Fruit fly (Drosophila melanogaster) whole organism, embryonic: ENCODE measurements around the gene Hexo1.

Experiments used
- Atf-2 ChIP-seq: fragments of 200-800 bp; sonication (Bioruptor generic); optimal IDR thresholded peaks from 2 replicates; lab custom pipeline; 2016; ENCODE audit warnings: missing biosample characterization, missing genetic modification characterization
- B-H1 ChIP-seq: fragments of 200-800 bp; sonication (Bioruptor generic); IDR thresholded peaks from 3 replicates; pipeline ENCODE4 v1.3.6; 2022; ENCODE audit warnings: missing biosample characterization, missing genetic modification characterization
- Bteb2 ChIP-seq: fragments of 200-800 bp; sonication (Bioruptor generic); optimal IDR thresholded peaks from 2 replicates; lab custom pipeline; 2016; ENCODE audit warnings: missing biosample characterization, missing genetic modification characterization
- CG11085 ChIP-seq: fragments of 200-800 bp; sonication (Bioruptor generic); IDR thresholded peaks from 2 replicates; pipeline ENCODE4 v1.3.6; 2022; ENCODE audit warnings: missing biosample characterization, missing genetic modification characterization
- CG11504 ChIP-seq: fragments of 200-800 bp; sonication (Bioruptor generic); optimal IDR thresholded peaks from 3 replicates; lab custom pipeline; 2019; ENCODE audit warnings: missing biosample characterization, mild to moderate bottlenecking, missing genetic modification characterization, moderate library complexity
- CG12391 ChIP-seq: fragments of 200-800 bp; sonication (Bioruptor generic); optimal IDR thresholded peaks from 3 replicates; lab custom pipeline; 2018; ENCODE audit warnings: missing biosample characterization, mild to moderate bottlenecking, missing genetic modification characterization, moderate library complexity
- CG13775 ChIP-seq: fragments of 200-800 bp; sonication (Bioruptor generic); optimal IDR thresholded peaks from 3 replicates; lab custom pipeline; 2017; ENCODE audit warnings: missing biosample characterization, mild to moderate bottlenecking, missing genetic modification characterization
- CG1529 ChIP-seq: fragments of 200-800 bp; sonication (Bioruptor generic); optimal IDR thresholded peaks from 3 replicates; lab custom pipeline; 2018; ENCODE audit warnings: missing biosample characterization, missing genetic modification characterization
- CG15601 ChIP-seq: fragments of 200-800 bp; sonication (Bioruptor generic); optimal IDR thresholded peaks from 3 replicates; lab custom pipeline; 2019; ENCODE audit warnings: missing biosample characterization, mild to moderate bottlenecking, missing genetic modification characterization, moderate library complexity
- CG1602 ChIP-seq: fragments of 200-800 bp; sonication (Bioruptor generic); optimal IDR thresholded peaks from 3 replicates; lab custom pipeline; 2016; ENCODE audit warnings: missing biosample characterization, missing genetic modification characterization
- CG16779 ChIP-seq: fragments of 200-800 bp; sonication (Bioruptor generic); IDR thresholded peaks from 2 replicates; pipeline ENCODE4 v1.3.6; 2022; ENCODE audit warnings: missing biosample characterization, missing genetic modification characterization
- CG17912 ChIP-seq: fragments of 200-800 bp; sonication (Bioruptor generic); optimal IDR thresholded peaks from 2 replicates; lab custom pipeline; 2018; ENCODE audit warnings: missing biosample characterization, mild to moderate bottlenecking, missing genetic modification characterization
- CG18599 ChIP-seq: fragments of 200-800 bp; sonication (Bioruptor generic); optimal IDR thresholded peaks from 3 replicates; lab custom pipeline; 2017; ENCODE audit warnings: missing biosample characterization, missing genetic modification characterization, mild to moderate bottlenecking, moderate library complexity, missing genetic modification reagents
- CG18619 ChIP-seq: fragments of 200-800 bp; sonication (Bioruptor generic); optimal IDR thresholded peaks from 3 replicates; lab custom pipeline; 2017; ENCODE audit warnings: missing biosample characterization, mild to moderate bottlenecking, missing genetic modification characterization
- CG2199 ChIP-seq: fragments of 200-800 bp; sonication (Bioruptor generic); IDR thresholded peaks from 3 replicates; pipeline ENCODE4 v1.3.6; 2022; ENCODE audit warnings: missing biosample characterization, missing genetic modification characterization
- CG31365 ChIP-seq: fragments of 200-800 bp; sonication (Bioruptor generic); optimal IDR thresholded peaks from 2 replicates; lab custom pipeline; 2018; ENCODE audit warnings: missing biosample characterization, mild to moderate bottlenecking, missing genetic modification characterization
- CG3407 ChIP-seq: fragments of 200-800 bp; sonication (Bioruptor generic); optimal IDR thresholded peaks from 2 replicates; lab custom pipeline; 2018; ENCODE audit warnings: missing biosample characterization, mild to moderate bottlenecking, missing genetic modification characterization
- CG7372 ChIP-seq: fragments of 200-800 bp; sonication (Bioruptor generic); IDR thresholded peaks from 2 replicates; pipeline ENCODE4 v1.3.6; 2022; ENCODE audit warnings: missing biosample characterization, missing genetic modification characterization
- CG7987 ChIP-seq: fragments of 200-800 bp; sonication (Bioruptor generic); optimal IDR thresholded peaks from 2 replicates; lab custom pipeline; 2018; ENCODE audit warnings: missing biosample characterization, mild to moderate bottlenecking, missing genetic modification characterization, moderate library complexity
- CG8089 ChIP-seq: fragments of 200-800 bp; sonication (Bioruptor generic); optimal IDR thresholded peaks from 3 replicates; lab custom pipeline; 2016; ENCODE audit warnings: missing biosample characterization, missing genetic modification characterization
- CG8765 ChIP-seq: fragments of 200-800 bp; sonication (Bioruptor generic); IDR thresholded peaks from 2 replicates; pipeline ENCODE4 v1.3.6; 2022; ENCODE audit warnings: missing biosample characterization, missing genetic modification characterization
- Dad ChIP-seq: fragments of 200-800 bp; sonication (Bioruptor generic); optimal IDR thresholded peaks from 3 replicates; lab custom pipeline; 2016; ENCODE audit warnings: missing biosample characterization, missing genetic modification characterization
- Dbx ChIP-seq: fragments of 200-800 bp; sonication (Bioruptor generic); IDR thresholded peaks from 3 replicates; pipeline ENCODE4 v1.3.6; 2022; ENCODE audit warnings: missing biosample characterization, missing genetic modification characterization
- H15 ChIP-seq: fragments of 200-800 bp; sonication (Bioruptor generic); IDR thresholded peaks from 3 replicates; pipeline ENCODE4 v1.3.6; 2022; ENCODE audit warnings: missing biosample characterization, missing genetic modification characterization
- HLH3B ChIP-seq: fragments of 200-800 bp; sonication (Bioruptor generic); IDR thresholded peaks from 2 replicates; pipeline ENCODE4 v1.3.6; 2022; ENCODE audit warnings: missing biosample characterization, missing genetic modification characterization
- Hmr ChIP-seq: fragments of 200-800 bp; sonication (Bioruptor generic); optimal IDR thresholded peaks from 3 replicates; lab custom pipeline; 2017; ENCODE audit warnings: mild to moderate bottlenecking, missing biosample characterization, missing genetic modification reagents, missing genetic modification characterization
- Nf-YA ChIP-seq: fragments of 200-800 bp; sonication (Bioruptor generic); IDR thresholded peaks from 2 replicates; pipeline ENCODE4 v1.3.6; 2022; ENCODE audit warnings: missing biosample characterization, missing genetic modification characterization
- Rx ChIP-seq: fragments of 200-800 bp; sonication (Bioruptor generic); IDR thresholded peaks from 2 replicates; pipeline ENCODE4 v1.3.6; 2022; ENCODE audit warnings: missing biosample characterization, missing genetic modification characterization
- Xrp1 ChIP-seq: fragments of 200-800 bp; sonication (Bioruptor generic); IDR thresholded peaks from 2 replicates; pipeline ENCODE4 v1.3.6; 2022; ENCODE audit warnings: missing biosample characterization, missing genetic modification characterization
- abd-A ChIP-seq: fragments of 200-800 bp; sonication (Bioruptor generic); optimal IDR thresholded peaks from 3 replicates; lab custom pipeline; 2019; ENCODE audit warnings: missing biosample characterization, mild to moderate bottlenecking, missing genetic modification characterization, moderate library complexity
- ato ChIP-seq: fragments of 200-800 bp; sonication (Bioruptor generic); IDR thresholded peaks from 2 replicates; pipeline ENCODE4 v1.3.6; 2022; ENCODE audit warnings: missing biosample characterization, missing genetic modification characterization; ENCODE audit not compliant: partially characterized antibody
- bbx ChIP-seq: fragments of 200-800 bp; sonication (Bioruptor generic); IDR thresholded peaks from 2 replicates; pipeline ENCODE4 v1.3.6; 2022; ENCODE audit warnings: missing biosample characterization, missing genetic modification characterization; ENCODE audit not compliant: partially characterized antibody
- danr ChIP-seq: fragments of 200-800 bp; sonication (Bioruptor generic); IDR thresholded peaks from 2 replicates; pipeline ENCODE4 v1.3.6; 2022; ENCODE audit warnings: missing biosample characterization, missing genetic modification characterization
- dati ChIP-seq: fragments of 200-800 bp; sonication (Bioruptor generic); IDR thresholded peaks from 2 replicates; pipeline ENCODE4 v1.3.6; 2022; ENCODE audit warnings: missing biosample characterization, missing genetic modification characterization
- emc ChIP-seq: fragments of 200-800 bp; sonication (Bioruptor generic); optimal IDR thresholded peaks from 2 replicates; lab custom pipeline; 2016; ENCODE audit warnings: missing biosample characterization, missing genetic modification characterization
- eve ChIP-seq, 2 experiments: fragments of >200 bp; optimal IDR thresholded peaks; 2 replicates each; lab custom pipeline; 2017; ENCODE audit warnings: missing biosample characterization in 2 of 2, missing genetic modification characterization in 2 of 2
- exex ChIP-seq: fragments of 200-800 bp; sonication (Bioruptor generic); optimal IDR thresholded peaks from 4 replicates; lab custom pipeline; 2018; ENCODE audit warnings: missing biosample characterization, mild to moderate bottlenecking, missing genetic modification characterization, moderate library complexity
- fu2 ChIP-seq: fragments of 200-800 bp; sonication (Bioruptor generic); optimal IDR thresholded peaks from 2 replicates; lab custom pipeline; 2016; ENCODE audit warnings: missing biosample characterization, missing genetic modification characterization
- lab ChIP-seq: fragments of 200-800 bp; sonication (Bioruptor generic); optimal IDR thresholded peaks from 3 replicates; lab custom pipeline; 2017; ENCODE audit warnings: missing biosample characterization, missing genetic modification characterization, mild to moderate bottlenecking, moderate library complexity, missing genetic modification reagents
- lola ChIP-seq, 3 experiments: fragments of >200 bp in 2 of 3; fragments of 200-800 bp in 1 of 3; sonication (Bioruptor generic) in 1 of 3; optimal IDR thresholded peaks; 2 replicates each; lab custom pipeline; 2017 to 2019; ENCODE audit warnings: missing biosample characterization in 3 of 3, missing genetic modification characterization in 3 of 3, mild to moderate bottlenecking in 1 of 3, moderate library complexity in 1 of 3
- nom ChIP-seq: fragments of 200-800 bp; sonication (Bioruptor generic); optimal IDR thresholded peaks from 2 replicates; lab custom pipeline; 2017; ENCODE audit warnings: missing biosample characterization, missing genetic modification characterization, mild to moderate bottlenecking, moderate library complexity, missing genetic modification reagents
- ro ChIP-seq: fragments of 200-800 bp; sonication (Bioruptor generic); IDR thresholded peaks from 2 replicates; pipeline ENCODE4 v1.3.6; 2022; ENCODE audit warnings: missing biosample characterization, missing genetic modification characterization
- sd ChIP-seq: fragments of 200-800 bp; sonication (Bioruptor generic); optimal IDR thresholded peaks from 3 replicates; lab custom pipeline; 2018; ENCODE audit warnings: missing biosample characterization, mild to moderate bottlenecking, missing genetic modification characterization, moderate library complexity
- sens ChIP-seq: fragments of 200-800 bp; sonication (Bioruptor generic); peaks from one replicate; lab custom pipeline; 2016; ENCODE audit warnings: missing biosample characterization, missing genetic modification characterization
- sima ChIP-seq: fragments of 200-800 bp; sonication (Bioruptor generic); optimal IDR thresholded peaks from 2 replicates; lab custom pipeline; 2016; ENCODE audit warnings: missing biosample characterization, missing genetic modification characterization
- slp2 ChIP-seq: fragments of 200-800 bp; sonication (Bioruptor generic); optimal IDR thresholded peaks from 2 replicates; lab custom pipeline; 2016; ENCODE audit warnings: missing biosample characterization, missing genetic modification characterization
- tll ChIP-seq, 2 experiments: fragments of 200-800 bp in 1 of 2; fragments of >200 bp in 1 of 2; sonication (Bioruptor generic) in 1 of 2; optimal IDR thresholded peaks; 2 replicates each; lab custom pipeline; 2017 to 2019; ENCODE audit warnings: missing biosample characterization in 2 of 2, missing genetic modification characterization in 2 of 2, mild to moderate bottlenecking in 1 of 2, moderate library complexity in 1 of 2
- unc-4 ChIP-seq: fragments of 200-800 bp; sonication (Bioruptor generic); IDR thresholded peaks from 2 replicates; pipeline ENCODE4 v1.3.6; 2022; ENCODE audit warnings: missing biosample characterization, missing genetic modification characterization; ENCODE audit not compliant: partially characterized antibody
- unpg ChIP-seq: fragments of 200-800 bp; sonication (Bioruptor generic); optimal IDR thresholded peaks from 3 replicates; lab custom pipeline; 2018; ENCODE audit warnings: missing biosample characterization, mild to moderate bottlenecking, missing genetic modification characterization, moderate library complexity
- wdn ChIP-seq: fragments of 200-800 bp; sonication (Bioruptor generic); IDR thresholded peaks from 2 replicates; pipeline ENCODE4 v1.3.6; 2022; ENCODE audit warnings: missing biosample characterization, missing genetic modification characterization

The Hexo1 gene

dm6 chr3L:4269920-4270319 lies 18.5 kb upstream of the Hexo1 start (continued):
- TF ChIP-seq CG3407 (GFP tag; lab: Kevin White, UChicago) (peak; percentile 53), H15 (peak; percentile 42; the same call in 1 of the 3 replicates), sima (no peak), abd-A (tag; lab: Kevin White, UChicago) (no peak), CG12391 (tag; lab: Kevin White, UChicago) (peak; percentile 82), unc-4 (GFP tag; lab: Robert Waterston, UW) (no peak), CG7372 (peak; percentile 47; the same call in 1 of the 2 replicates), Hmr (GFP tag; lab: Kevin White, UChicago) (peak; percentile 65), exex (peak; percentile 1), CG17912 (GFP tag; lab: Kevin White, UChicago) (no peak), CG13775 (peak; percentile 38), Xrp1 (peak; percentile 81), CG18599 (peak; percentile 80), wdn (GFP tag; lab: Robert Waterston, UW) (0 out of 2 replicates have a peak, but pooled peaks have one; percentile 7), ato (no peak), lab (peak; percentile 77), unpg (GFP tag; lab: Kevin White, UChicago) (peak; percentile 81), HLH3B (GFP tag; lab: Robert Waterston, UW) (peak; percentile 70), CG15601 (tag; lab: Kevin White, UChicago) (peak; percentile 74), nom (GFP tag; lab: Kevin White, UChicago) (peak; percentile 48), CG11504 (peak; percentile 87), tll (GFP tag; optimal IDR thresholded peaks at IDR 0.05; lab: Kevin White, UChicago) (no peak), emc (GFP tag; lab: Kevin White, UChicago) (no peak), ro (GFP tag; lab: Robert Waterston, UW) (no peak), lola (GFP tag; optimal IDR thresholded peaks at IDR 0.05; lab: Kevin White, UChicago) (peak in 1 of 3 experiments; percentile 77), Bteb2 (GFP tag; lab: Kevin White, UChicago) (no peak), Nf-YA (GFP tag; lab: Robert Waterston, UW) (peak; percentile 15; the same call in 1 of the 2 replicates), CG7987 (GFP tag; lab: Kevin White, UChicago) (no peak), B-H1 (GFP tag; lab: Robert Waterston, UW) (no peak), dati (no peak), fu2 (GFP tag; lab: Kevin White, UChicago) (no peak), CG16779 (no peak), CG31365 (no peak), CG11085 (GFP tag; lab: Robert Waterston, UW) (no peak), Atf-2 (GFP tag; lab: Kevin White, UChicago) (no peak), eve (GFP tag; optimal IDR thresholded peaks at IDR 0.05; lab: Kevin White, UChicago) (no peak), Rx (GFP tag; lab: Robert Waterston, UW) (0 out of 2 replicates have a peak, but pooled peaks have one; percentile 23), CG1529 (GFP tag; lab: Kevin White, UChicago) (peak; percentile 58), CG18619 (GFP tag; lab: Kevin White, UChicago) (peak; percentile 17), slp2 (no peak), CG1602 (GFP tag; lab: Kevin White, UChicago) (peak; percentile 49), sens (peak; percentile 55), CG2199 (GFP tag; lab: Robert Waterston, UW) (0 out of 3 replicates have a peak, but pooled peaks have one; percentile 40), Dad (GFP tag; lab: Kevin White, UChicago) (no peak), CG8765 (GFP tag; lab: Robert Waterston, UW) (no peak), CG8089 (GFP tag; lab: Kevin White, UChicago) (no peak), bbx (GFP tag; lab: Robert Waterston, UW) (no peak), danr (GFP tag; lab: Robert Waterston, UW) (no peak), Dbx (GFP tag; lab: Robert Waterston, UW) (0 out of 3 replicates have a peak, but pooled peaks have one; percentile 25), sd (tag; lab: Kevin White, UChicago) (peak; percentile 33)
